Fruit fly (Drosophila melanogaster) whole organism, wandering third instar larva: ENCODE data around the gene MTF-1.

ENCODE experiments used
- Hr83 ChIP-seq: fragments of 200-300 bp; sonication (Bioruptor generic); optimal IDR thresholded peaks from 2 replicates; lab custom pipeline; 2016; ENCODE audit warnings: missing biosample characterization, mild to moderate bottlenecking, missing genetic modification characterization, moderate library complexity; ENCODE audit not compliant: poor library complexity, severe bottlenecking
- Myc ChIP-seq: fragments of >200 bp; optimal IDR thresholded peaks from 2 replicates; lab custom pipeline; 2017
- OdsH ChIP-seq: fragments of 200-800 bp; sonication (Bioruptor generic); optimal IDR thresholded peaks from 2 replicates; lab custom pipeline; 2016; ENCODE audit warnings: missing biosample characterization, mild to moderate bottlenecking, missing genetic modification characterization
- br ChIP-seq: fragments of 200-800 bp; sonication (Bioruptor generic); optimal IDR thresholded peaks from 2 replicates; lab custom pipeline; 2016; ENCODE audit warnings: missing biosample characterization, missing genetic modification characterization
- dsf ChIP-seq: sonication (Bioruptor generic); optimal IDR thresholded peaks from 2 replicates; lab custom pipeline; 2016; ENCODE audit warnings: missing biosample characterization, missing genetic modification characterization, borderline replicate concordance
- jim ChIP-seq: fragments of 175-275, 200-325 bp; sonication (Bioruptor generic); optimal IDR thresholded peaks from 2 replicates; lab custom pipeline; 2016; ENCODE audit warnings: missing biosample characterization, mild to moderate bottlenecking, missing genetic modification characterization
- lola ChIP-seq: fragments of >200 bp; optimal IDR thresholded peaks from 2 replicates; lab custom pipeline; 2017; ENCODE audit warnings: missing biosample characterization, missing genetic modification characterization
- psq ChIP-seq: fragments of 200-800 bp; sonication (Bioruptor generic); optimal IDR thresholded peaks from 3 replicates; lab custom pipeline; 2017; ENCODE audit warnings: missing biosample characterization, mild to moderate bottlenecking, missing genetic modification characterization, moderate library complexity
- sage ChIP-seq: fragments of 200-800 bp; sonication (Bioruptor generic); optimal IDR thresholded peaks from 2 replicates; lab custom pipeline; 2016; ENCODE audit warnings: missing biosample characterization, mild to moderate bottlenecking, missing genetic modification characterization
- sv ChIP-seq: fragments of 200-800 bp; sonication (Bioruptor generic); optimal IDR thresholded peaks from 3 replicates; lab custom pipeline; 2016; ENCODE audit warnings: missing biosample characterization, missing genetic modification characterization

DNA sequence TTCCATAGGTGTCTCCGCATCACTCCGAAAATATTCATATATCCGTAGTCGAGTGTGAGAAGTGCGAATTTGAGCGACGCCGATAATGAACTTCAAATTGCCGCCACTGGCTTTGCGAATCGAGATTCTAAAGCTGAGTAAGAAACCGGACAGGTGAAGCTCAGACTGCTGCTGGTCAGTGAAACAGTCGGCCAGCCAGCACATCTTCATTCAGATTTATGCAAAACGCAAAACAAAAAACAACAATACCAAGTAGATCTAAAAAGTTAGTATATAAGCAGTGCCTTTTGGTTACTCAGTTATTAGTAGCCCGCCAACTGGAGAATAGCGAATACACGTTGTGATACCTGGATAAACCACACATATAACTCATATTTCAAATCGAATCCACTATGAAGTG is 25.6 kb upstream of the MTF-1 start, which contains the start of gene Cpr67B:
- TF ChIP-seq Hr83 (no peak), sv (no peak), Myc (no peak), dsf (no peak), lola (GFP tag; lab: Kevin White, UChicago) (no peak), br (GFP tag; lab: Kevin White, UChicago) (no peak), OdsH (GFP tag; lab: Kevin White, UChicago) (no peak), sage (GFP tag; lab: Kevin White, UChicago) (no peak), psq (GFP tag; lab: Kevin White, UChicago) (no peak), jim (GFP tag; lab: Kevin White, UChicago) (no peak)
